Fruit fly (Drosophila melanogaster) whole organism, embryonic: ENCODE measurements around the gene Chpf.
A peak's percentile ranks its signal among the peaks of the same experiment; 100 is the strongest.

Source experiments
- CG10147 ChIP-seq: fragments of 200-800 bp; sonication (Bioruptor generic); optimal IDR thresholded peaks from 2 replicates; lab custom pipeline; 2019; ENCODE audit warnings: missing biosample characterization, mild to moderate bottlenecking, missing genetic modification characterization, moderate library complexity
- CG11504 ChIP-seq: fragments of 200-800 bp; sonication (Bioruptor generic); optimal IDR thresholded peaks from 3 replicates; lab custom pipeline; 2019; ENCODE audit warnings: missing biosample characterization, mild to moderate bottlenecking, missing genetic modification characterization, moderate library complexity
- CG12219 ChIP-seq: fragments of 200-800 bp; sonication (Bioruptor generic); optimal IDR thresholded peaks from 3 replicates; lab custom pipeline; 2018; ENCODE audit warnings: missing biosample characterization, mild to moderate bottlenecking, missing genetic modification characterization
- CG2120 ChIP-seq: fragments of 200-800 bp; sonication (Bioruptor generic); optimal IDR thresholded peaks from 3 replicates; lab custom pipeline; 2016; ENCODE audit warnings: missing biosample characterization, missing genetic modification characterization
- CG30431 ChIP-seq: fragments of 200-800 bp; sonication (Bioruptor generic); optimal IDR thresholded peaks from 2 replicates; lab custom pipeline; 2017; ENCODE audit warnings: missing biosample characterization, missing genetic modification characterization
- CG32767 ChIP-seq: fragments of 200-800 bp; sonication (Bioruptor generic); IDR thresholded peaks from 2 replicates; pipeline ENCODE4 v1.3.6; 2022; ENCODE audit warnings: missing biosample characterization, missing genetic modification characterization
- CG3407 ChIP-seq: fragments of 200-800 bp; sonication (Bioruptor generic); optimal IDR thresholded peaks from 2 replicates; lab custom pipeline; 2018; ENCODE audit warnings: missing biosample characterization, mild to moderate bottlenecking, missing genetic modification characterization
- CG5245 ChIP-seq: fragments of 200-800 bp; sonication (Bioruptor generic); optimal IDR thresholded peaks from 3 replicates; lab custom pipeline; 2016; ENCODE audit warnings: missing biosample characterization, missing genetic modification characterization
- CG6175 ChIP-seq: fragments of 200-800 bp; sonication (Bioruptor generic); IDR thresholded peaks from 3 replicates; pipeline ENCODE4 v1.3.6; 2022; ENCODE audit warnings: missing biosample characterization, missing genetic modification characterization
- CG6254 ChIP-seq: fragments of 200-800 bp; sonication (Bioruptor generic); optimal IDR thresholded peaks from 3 replicates; lab custom pipeline; 2017; ENCODE audit warnings: mild to moderate bottlenecking, missing biosample characterization, missing genetic modification reagents, missing genetic modification characterization
- CG9817 ChIP-seq: fragments of 200-800 bp; sonication (Bioruptor generic); optimal IDR thresholded peaks from 2 replicates; lab custom pipeline; 2018; ENCODE audit warnings: missing biosample characterization, mild to moderate bottlenecking, missing genetic modification characterization, moderate library complexity
- CoRest ChIP-seq: fragments of 200-800 bp; sonication (Bioruptor generic); optimal IDR thresholded peaks from 3 replicates; lab custom pipeline; 2018; ENCODE audit warnings: missing biosample characterization, mild to moderate bottlenecking, missing genetic modification characterization, moderate library complexity
- D19B ChIP-seq: fragments of 200-800 bp; sonication (Bioruptor generic); optimal IDR thresholded peaks from 2 replicates; lab custom pipeline; 2017; ENCODE audit warnings: missing biosample characterization, mild to moderate bottlenecking, missing genetic modification characterization
- Dek ChIP-seq: fragments of 200-800 bp; sonication (Bioruptor generic); optimal IDR thresholded peaks from 3 replicates; lab custom pipeline; 2019; ENCODE audit warnings: missing biosample characterization, mild to moderate bottlenecking, missing genetic modification characterization, moderate library complexity
- Fer1 ChIP-seq: fragments of 200-800 bp; sonication (Bioruptor generic); optimal IDR thresholded peaks from 2 replicates; lab custom pipeline; 2017; ENCODE audit warnings: missing biosample characterization, mild to moderate bottlenecking, missing genetic modification characterization
- Hr39 ChIP-seq: fragments of >200 bp; optimal IDR thresholded peaks from 2 replicates; lab custom pipeline; 2017
- Hsf ChIP-seq: fragments of 200-800 bp; sonication (Bioruptor generic); optimal IDR thresholded peaks from 3 replicates; lab custom pipeline; 2016; ENCODE audit warnings: missing biosample characterization, missing genetic modification characterization
- NK7.1 ChIP-seq: fragments of 200-800 bp; sonication (Bioruptor generic); optimal IDR thresholded peaks from 3 replicates; lab custom pipeline; 2016; ENCODE audit warnings: missing biosample characterization, missing genetic modification characterization
- Nf-YA ChIP-seq: fragments of 200-800 bp; sonication (Bioruptor generic); IDR thresholded peaks from 2 replicates; pipeline ENCODE4 v1.3.6; 2022; ENCODE audit warnings: missing biosample characterization, missing genetic modification characterization
- Oaz ChIP-seq: fragments of 200-800 bp; sonication (Bioruptor generic); IDR thresholded peaks from 2 replicates; pipeline ENCODE4 v1.3.6; 2022; ENCODE audit warnings: missing biosample characterization, missing genetic modification characterization
- Sox100B ChIP-seq: fragments of 200-800 bp; sonication (Bioruptor generic); optimal IDR thresholded peaks from 3 replicates; lab custom pipeline; 2018; ENCODE audit warnings: missing biosample characterization, mild to moderate bottlenecking, missing genetic modification characterization
- ac ChIP-seq: fragments of 200-800 bp; sonication (Bioruptor generic); optimal IDR thresholded peaks from 3 replicates; lab custom pipeline; 2017; ENCODE audit warnings: missing biosample characterization, mild to moderate bottlenecking, missing genetic modification characterization
- ara ChIP-seq: fragments of 200-800 bp; sonication (Bioruptor generic); IDR thresholded peaks from 2 replicates; pipeline ENCODE4 v1.3.6; 2022; ENCODE audit warnings: missing biosample characterization, missing genetic modification characterization
- bsh ChIP-seq, 2 experiments: fragments of 200-800 bp; sonication (Bioruptor generic); optimal IDR thresholded peaks; 2 replicates each; lab custom pipeline; 2017 to 2018; ENCODE audit warnings: mild to moderate bottlenecking in 2 of 2, missing biosample characterization in 2 of 2, missing genetic modification characterization in 2 of 2, moderate library complexity in 1 of 2
- chm ChIP-seq: fragments of 200-800 bp; sonication (Bioruptor generic); IDR thresholded peaks from 2 replicates; pipeline ENCODE4 v1.3.6; 2022; ENCODE audit warnings: missing biosample characterization, missing genetic modification characterization
- ci ChIP-seq: fragments of 200-800 bp; sonication (Bioruptor generic); IDR thresholded peaks from 3 replicates; pipeline ENCODE4 v1.3.6; 2022; ENCODE audit warnings: missing biosample characterization, missing genetic modification characterization
- crp ChIP-seq, 2 experiments: fragments of 200-800 bp; sonication (Bioruptor generic); optimal IDR thresholded peaks; 2 replicates in 1 of 2; 3 replicates in 1 of 2; lab custom pipeline; 2017; ENCODE audit warnings: missing biosample characterization in 2 of 2, missing genetic modification characterization in 2 of 2, mild to moderate bottlenecking in 1 of 2, moderate library complexity in 1 of 2
- dm ChIP-seq: fragments of 200-800 bp; sonication (Bioruptor generic); optimal IDR thresholded peaks from 3 replicates; lab custom pipeline; 2016; ENCODE audit warnings: missing biosample characterization, missing genetic modification characterization
- dpn ChIP-seq, 2 experiments: fragments of 200-800 bp; sonication (Bioruptor generic); optimal IDR thresholded peaks; 3 replicates each; lab custom pipeline; 2016; ENCODE audit warnings: missing biosample characterization in 2 of 2, missing genetic modification characterization in 2 of 2
- ems ChIP-seq: fragments of 200-800 bp; sonication (Bioruptor generic); optimal IDR thresholded peaks from 3 replicates; lab custom pipeline; 2016; ENCODE audit warnings: missing biosample characterization, missing genetic modification characterization
- gsb ChIP-seq: fragments of 200-800 bp; sonication (Bioruptor generic); IDR thresholded peaks from 2 replicates; pipeline ENCODE4 v1.3.6; 2022; ENCODE audit warnings: missing biosample characterization, missing genetic modification characterization
- hbn ChIP-seq: fragments of 200-800 bp; sonication (Bioruptor generic); IDR thresholded peaks from 2 replicates; pipeline ENCODE4 v1.3.6; 2022; ENCODE audit warnings: missing biosample characterization, missing genetic modification characterization; ENCODE audit not compliant: partially characterized antibody
- inv ChIP-seq: fragments of 200-800 bp; sonication (Bioruptor generic); IDR thresholded peaks from 2 replicates; pipeline ENCODE4 v1.3.6; 2022; ENCODE audit warnings: missing biosample characterization, missing genetic modification characterization; ENCODE audit not compliant: partially characterized antibody
- jumu ChIP-seq: fragments of 200-800 bp; sonication (Bioruptor generic); optimal IDR thresholded peaks from 3 replicates; lab custom pipeline; 2016; ENCODE audit warnings: missing biosample characterization, missing genetic modification characterization
- lmd ChIP-seq: fragments of 200-800 bp; sonication (Bioruptor generic); IDR thresholded peaks from 2 replicates; pipeline ENCODE4 v1.3.6; 2022; ENCODE audit warnings: missing biosample characterization, missing genetic modification characterization
- lola ChIP-seq, 3 experiments: fragments of >200 bp in 2 of 3; fragments of 200-800 bp in 1 of 3; sonication (Bioruptor generic) in 1 of 3; optimal IDR thresholded peaks; 2 replicates each; lab custom pipeline; 2017 to 2019; ENCODE audit warnings: missing biosample characterization in 3 of 3, missing genetic modification characterization in 3 of 3, mild to moderate bottlenecking in 1 of 3, moderate library complexity in 1 of 3
- lov ChIP-seq, 2 experiments: fragments of 200-800 bp in 1 of 2; fragments of >200 bp in 1 of 2; sonication (Bioruptor generic) in 1 of 2; IDR thresholded peaks in 1 of 2; optimal IDR thresholded peaks in 1 of 2; 2 replicates in 1 of 2; 3 replicates in 1 of 2; pipeline versions ENCODE4 v1.3.6 to Lab custom; 2017 to 2022; ENCODE audit warnings: missing biosample characterization in 1 of 2, missing genetic modification characterization in 1 of 2
- mirr ChIP-seq: fragments of 200-800 bp; sonication (Bioruptor generic); optimal IDR thresholded peaks from 3 replicates; lab custom pipeline; 2018; ENCODE audit warnings: missing biosample characterization, mild to moderate bottlenecking, missing genetic modification characterization
- mld ChIP-seq: fragments of 200-800 bp; sonication (Bioruptor generic); IDR thresholded peaks from 3 replicates; pipeline ENCODE4 v1.3.6; 2022; ENCODE audit warnings: missing biosample characterization, missing genetic modification characterization; ENCODE audit not compliant: partially characterized antibody
- oc ChIP-seq: fragments of 200-800 bp; sonication (Bioruptor generic); optimal IDR thresholded peaks from 2 replicates; lab custom pipeline; 2018; ENCODE audit warnings: missing biosample characterization, mild to moderate bottlenecking, missing genetic modification characterization, moderate library complexity
- peb ChIP-seq: fragments of 200-800 bp; sonication (Bioruptor generic); IDR thresholded peaks from 2 replicates; pipeline ENCODE4 v1.3.6; 2022; ENCODE audit warnings: missing biosample characterization, missing genetic modification characterization
- pfk ChIP-seq: fragments of 200-800 bp; sonication (Bioruptor generic); optimal IDR thresholded peaks from 2 replicates; lab custom pipeline; 2018; ENCODE audit warnings: missing biosample characterization, mild to moderate bottlenecking, missing genetic modification characterization, moderate library complexity
- phol ChIP-seq: fragments of 200-800 bp; sonication (Bioruptor generic); optimal IDR thresholded peaks from 3 replicates; lab custom pipeline; 2018; ENCODE audit warnings: missing biosample characterization, mild to moderate bottlenecking, missing genetic modification characterization, moderate library complexity
- repo ChIP-seq: fragments of 200-800 bp; sonication (Bioruptor generic); optimal IDR thresholded peaks from 2 replicates; lab custom pipeline; 2016; ENCODE audit warnings: missing biosample characterization, missing genetic modification characterization
- run ChIP-seq: fragments of 200-800 bp; sonication (Bioruptor generic); optimal IDR thresholded peaks from 3 replicates; lab custom pipeline; 2018; ENCODE audit warnings: missing biosample characterization, mild to moderate bottlenecking, missing genetic modification characterization
- sisA ChIP-seq: fragments of 200-800 bp; sonication (Bioruptor generic); IDR thresholded peaks from 2 replicates; pipeline ENCODE4 v1.3.6; 2022; ENCODE audit warnings: missing biosample characterization, missing genetic modification characterization
- ttk ChIP-seq: fragments of 200-800 bp; sonication (Bioruptor generic); IDR thresholded peaks from 2 replicates; pipeline ENCODE4 v2.1.2; 2022; ENCODE audit warnings: missing biosample characterization, missing genetic modification characterization
- twi ChIP-seq: fragments of 200-800 bp; optimal IDR thresholded peaks from 2 replicates; lab custom pipeline; 2019; ENCODE audit warnings: missing biosample characterization, mild to moderate bottlenecking, missing genetic modification characterization, moderate library complexity
- unpg ChIP-seq: fragments of 200-800 bp; sonication (Bioruptor generic); optimal IDR thresholded peaks from 3 replicates; lab custom pipeline; 2018; ENCODE audit warnings: missing biosample characterization, mild to moderate bottlenecking, missing genetic modification characterization, moderate library complexity
- wek ChIP-seq: fragments of 200-800 bp; sonication (Bioruptor generic); optimal IDR thresholded peaks from 3 replicates; lab custom pipeline; 2018; ENCODE audit warnings: missing biosample characterization, mild to moderate bottlenecking, missing genetic modification characterization, moderate library complexity

Chpf gene

dm6 chrX:13135702-13136101 lies 23.4 kb upstream of the Chpf start (continued):
- TF ChIP-seq inv (GFP tag; lab: Robert Waterston, UW) = no peak
- TF ChIP-seq CG6175 (GFP tag; lab: Robert Waterston, UW) = no peak
- no peak for TF ChIP-seq lola (GFP tag; optimal IDR thresholded peaks at IDR 0.05; lab: Kevin White, UChicago)
- TF ChIP-seq CG11504 = peak; percentile 79
- peak in 1 of 2 experiments; percentile 55 for TF ChIP-seq bsh (GFP tag; optimal IDR thresholded peaks at IDR 0.05; lab: Kevin White, UChicago)
- no peak for TF ChIP-seq lov (optimal IDR thresholded peaks at IDR 0.05; lab: Kevin White, UChicago)
- no peak for TF ChIP-seq lov (GFP tag; IDR thresholded peaks at IDR 0.05; lab: Robert Waterston, UW)
- peak; percentile 47 to 63 for TF ChIP-seq dpn (GFP tag; optimal IDR thresholded peaks at IDR 0.05; lab: Kevin White, UChicago)
- TF ChIP-seq Oaz (GFP tag; lab: Robert Waterston, UW) = peak; percentile 29; the same call in 1 of the 2 replicates
- no peak for TF ChIP-seq repo
- no peak for TF ChIP-seq gsb
- peak; percentile 5 for TF ChIP-seq CG30431
- TF ChIP-seq pfk (GFP tag; lab: Kevin White, UChicago) = no peak
- TF ChIP-seq twi (tag; lab: Kevin White, UChicago) = no peak
- peak; percentile 54 for TF ChIP-seq ems (GFP tag; lab: Kevin White, UChicago)
- peak; percentile 74 for TF ChIP-seq ttk (GFP tag; lab: Robert Waterston, UW)
- TF ChIP-seq crp (GFP tag; optimal IDR thresholded peaks at IDR 0.05; lab: Kevin White, UChicago) = no peak
- TF ChIP-seq ac (GFP tag; lab: Kevin White, UChicago) = no peak
- TF ChIP-seq Nf-YA = no peak
- peak; percentile 59 for TF ChIP-seq CoRest (tag; lab: Kevin White, UChicago)
- TF ChIP-seq CG3407 (GFP tag; lab: Kevin White, UChicago) = peak; percentile 53
- TF ChIP-seq Fer1 (GFP tag; lab: Kevin White, UChicago) = peak; percentile 27
- peak; percentile 24 for TF ChIP-seq CG2120 (GFP tag; lab: Kevin White, UChicago)
- peak; percentile 45 for TF ChIP-seq oc (tag; lab: Kevin White, UChicago)
- TF ChIP-seq ci (GFP tag; lab: Robert Waterston, UW) = peak; percentile 88
- no peak for TF ChIP-seq CG10147 (GFP tag; lab: Kevin White, UChicago)
- peak; percentile 53 for TF ChIP-seq lmd (GFP tag; lab: Robert Waterston, UW)
- TF ChIP-seq Sox100B (GFP tag; lab: Kevin White, UChicago) = peak; percentile 57
- no peak for TF ChIP-seq dm (GFP tag; lab: Kevin White, UChicago)
- peak; percentile 65 for TF ChIP-seq CG12219 (GFP tag; lab: Kevin White, UChicago)
- TF ChIP-seq chm (GFP tag; lab: Robert Waterston, UW) = no peak; the same call in 1 of the 2 replicates
- peak; percentile 26 for TF ChIP-seq CG9817
- peak; percentile 72 for TF ChIP-seq sisA
- no peak for TF ChIP-seq mirr (GFP tag; lab: Kevin White, UChicago)
- peak; percentile 9 for TF ChIP-seq CG6254
- TF ChIP-seq hbn = no peak
- no peak for TF ChIP-seq peb (GFP tag; lab: Robert Waterston, UW)
- no peak for TF ChIP-seq Hr39 (lab: Kevin White, UChicago)
- TF ChIP-seq Hsf (GFP tag; lab: Kevin White, UChicago) = peak; percentile 39
- no peak for TF ChIP-seq CG32767 (GFP tag; lab: Robert Waterston, UW)
- peak; percentile 14 for TF ChIP-seq wek (GFP tag; lab: Kevin White, UChicago)
- TF ChIP-seq ara (GFP tag; lab: Robert Waterston, UW) = peak; percentile 23; the same call in 1 of the 2 replicates
- peak; percentile 47 for TF ChIP-seq CG5245 (GFP tag; lab: Kevin White, UChicago)
- no peak for TF ChIP-seq jumu (GFP tag; lab: Kevin White, UChicago)
- TF ChIP-seq Dek (tag; lab: Kevin White, UChicago) = peak; percentile 15
- TF ChIP-seq D19B (GFP tag; lab: Kevin White, UChicago) = no peak
- no peak for TF ChIP-seq NK7.1 (GFP tag; lab: Kevin White, UChicago)
- no peak for TF ChIP-seq mld (GFP tag; lab: Robert Waterston, UW)
- TF ChIP-seq phol (tag; lab: Kevin White, UChicago) = peak; percentile 71
- peak; percentile 57 for TF ChIP-seq run
- TF ChIP-seq unpg (GFP tag; lab: Kevin White, UChicago) = peak; percentile 74
